Fruit fly (Drosophila melanogaster) whole organism, embryonic: Measurements from ENCODE around the gene mld.

Experiments used
- Asciz ChIP-seq: fragments of 200-800 bp; sonication (Bioruptor generic); optimal IDR thresholded peaks from 2 replicates; lab custom pipeline; 2017; ENCODE audit warnings: missing biosample characterization, mild to moderate bottlenecking, missing genetic modification characterization, missing genetic modification reagents
- Atf3 ChIP-seq: fragments of 200-800 bp; sonication (Bioruptor generic); optimal IDR thresholded peaks from 3 replicates; lab custom pipeline; 2016; ENCODE audit warnings: missing biosample characterization, missing genetic modification characterization
- Awh ChIP-seq: fragments of 200-800 bp; sonication (Bioruptor generic); IDR thresholded peaks from 2 replicates; pipeline ENCODE4, ENCODE4 v1.3.6; 2022; ENCODE audit warnings: missing biosample characterization, missing genetic modification characterization
- B-H2 ChIP-seq: fragments of 200-800 bp; sonication (Bioruptor generic); optimal IDR thresholded peaks from 2 replicates; lab custom pipeline; 2018; ENCODE audit warnings: missing biosample characterization, mild to moderate bottlenecking, missing genetic modification characterization
- CG10209 ChIP-seq: fragments of 200-800 bp; sonication (Bioruptor generic); optimal IDR thresholded peaks from 3 replicates; lab custom pipeline; 2017; ENCODE audit warnings: missing biosample characterization, mild to moderate bottlenecking, missing genetic modification characterization, missing genetic modification reagents
- CG10267 ChIP-seq: fragments of 200-800 bp; sonication (Bioruptor generic); optimal IDR thresholded peaks from 2 replicates; lab custom pipeline; 2018; ENCODE audit warnings: missing biosample characterization, mild to moderate bottlenecking, missing genetic modification characterization, moderate library complexity
- CG10565 ChIP-seq: fragments of 200-800 bp; sonication (Bioruptor generic); optimal IDR thresholded peaks from 3 replicates; lab custom pipeline; 2016; ENCODE audit warnings: missing biosample characterization, mild to moderate bottlenecking, missing genetic modification characterization
- CG11504 ChIP-seq: fragments of 200-800 bp; sonication (Bioruptor generic); optimal IDR thresholded peaks from 3 replicates; lab custom pipeline; 2019; ENCODE audit warnings: missing biosample characterization, mild to moderate bottlenecking, missing genetic modification characterization, moderate library complexity
- CG12744 ChIP-seq: fragments of 200-800 bp; sonication (Bioruptor generic); optimal IDR thresholded peaks from 2 replicates; lab custom pipeline; 2016; ENCODE audit warnings: missing biosample characterization, missing genetic modification characterization
- CG12942 ChIP-seq: fragments of 200-800 bp; sonication (Bioruptor generic); optimal IDR thresholded peaks from 3 replicates; lab custom pipeline; 2016; ENCODE audit warnings: missing biosample characterization, missing genetic modification characterization
- CG14860 ChIP-seq: fragments of 200-800 bp; sonication (Bioruptor generic); IDR thresholded peaks from 3 replicates; pipeline ENCODE4 v1.3.6; 2022; ENCODE audit warnings: missing biosample characterization, missing genetic modification characterization; ENCODE audit not compliant: partially characterized antibody
- CG15269 ChIP-seq: fragments of 200-800 bp; sonication (Bioruptor generic); optimal IDR thresholded peaks from 2 replicates; lab custom pipeline; 2018; ENCODE audit warnings: missing biosample characterization, mild to moderate bottlenecking, missing genetic modification characterization, moderate library complexity
- CG15696 ChIP-seq: fragments of 200-800 bp; sonication (Bioruptor generic); optimal IDR thresholded peaks from 2 replicates; lab custom pipeline; 2019; ENCODE audit warnings: missing biosample characterization, mild to moderate bottlenecking, missing genetic modification characterization, moderate library complexity
- CG16863 ChIP-seq: fragments of 200-800 bp; sonication (Bioruptor generic); optimal IDR thresholded peaks from 3 replicates; lab custom pipeline; 2016; ENCODE audit warnings: missing biosample characterization, missing genetic modification characterization
- CG17829 ChIP-seq: fragments of 200-800 bp; optimal IDR thresholded peaks from 2 replicates; lab custom pipeline; 2019; ENCODE audit warnings: missing biosample characterization, mild to moderate bottlenecking, missing genetic modification characterization, moderate library complexity
- CG2116 ChIP-seq: fragments of 200-800 bp; sonication (Bioruptor generic); optimal IDR thresholded peaks from 3 replicates; lab custom pipeline; 2018; ENCODE audit warnings: missing biosample characterization, mild to moderate bottlenecking, missing genetic modification characterization
- CG2120 ChIP-seq: fragments of 200-800 bp; sonication (Bioruptor generic); optimal IDR thresholded peaks from 3 replicates; lab custom pipeline; 2016; ENCODE audit warnings: missing biosample characterization, missing genetic modification characterization
- CG31388 ChIP-seq: fragments of 200-800 bp; sonication (Bioruptor generic); optimal IDR thresholded peaks from 2 replicates; lab custom pipeline; 2016; ENCODE audit warnings: missing biosample characterization, missing genetic modification characterization
- CG3407 ChIP-seq: fragments of 200-800 bp; sonication (Bioruptor generic); optimal IDR thresholded peaks from 2 replicates; lab custom pipeline; 2018; ENCODE audit warnings: missing biosample characterization, mild to moderate bottlenecking, missing genetic modification characterization
- CG4360 ChIP-seq: fragments of 200-800 bp; sonication (Bioruptor generic); IDR thresholded peaks from 2 replicates; pipeline ENCODE4 v1.3.6; 2022; ENCODE audit warnings: missing biosample characterization, missing genetic modification characterization
- CG6654 ChIP-seq: fragments of 200-800 bp; sonication (Bioruptor generic); optimal IDR thresholded peaks from 2 replicates; lab custom pipeline; 2017; ENCODE audit warnings: missing biosample characterization, mild to moderate bottlenecking, missing genetic modification characterization
- CG6683 ChIP-seq: fragments of 200-800 bp; sonication (Bioruptor generic); optimal IDR thresholded peaks from 2 replicates; lab custom pipeline; 2017; ENCODE audit warnings: missing biosample characterization, mild to moderate bottlenecking, missing genetic modification characterization, missing genetic modification reagents
- CG9817 ChIP-seq: fragments of 200-800 bp; sonication (Bioruptor generic); optimal IDR thresholded peaks from 2 replicates; lab custom pipeline; 2018; ENCODE audit warnings: missing biosample characterization, mild to moderate bottlenecking, missing genetic modification characterization, moderate library complexity
- D ChIP-seq, 2 experiments: fragments of 200-800 bp in 1 of 2; fragments of >200 bp in 1 of 2; sonication (Bioruptor generic) in 1 of 2; optimal IDR thresholded peaks; 2 replicates in 1 of 2; 3 replicates in 1 of 2; lab custom pipeline; 2017; ENCODE audit warnings: mild to moderate bottlenecking in 1 of 2, missing biosample characterization in 1 of 2, missing genetic modification characterization in 1 of 2, missing genetic modification reagents in 1 of 2
- Dp ChIP-seq: fragments of 200-800 bp; sonication (Bioruptor generic); optimal IDR thresholded peaks from 2 replicates; lab custom pipeline; 2018; ENCODE audit warnings: missing biosample characterization, mild to moderate bottlenecking, missing genetic modification characterization, moderate library complexity
- Fer2 ChIP-seq: fragments of 200-800 bp; sonication (Bioruptor generic); optimal IDR thresholded peaks from 2 replicates; lab custom pipeline; 2018; ENCODE audit warnings: missing biosample characterization, mild to moderate bottlenecking, missing genetic modification characterization, moderate library complexity
- Hand ChIP-seq: fragments of 200-800 bp; sonication (Bioruptor generic); optimal IDR thresholded peaks from 2 replicates; lab custom pipeline; 2017; ENCODE audit warnings: mild to moderate bottlenecking, missing biosample characterization, missing genetic modification reagents, missing genetic modification characterization
- Hr78 ChIP-seq, 2 experiments: fragments of 200-800 bp in 1 of 2; fragments of >200 bp in 1 of 2; sonication (Bioruptor generic) in 1 of 2; optimal IDR thresholded peaks; 2 replicates each; lab custom pipeline; 2017 to 2019; ENCODE audit warnings: missing biosample characterization in 2 of 2, missing genetic modification characterization in 2 of 2, mild to moderate bottlenecking in 1 of 2, moderate library complexity in 1 of 2
- Med ChIP-seq: fragments of 200-800 bp; sonication (Bioruptor generic); peaks from one replicate; lab custom pipeline; 2016; ENCODE audit warnings: missing biosample characterization, missing genetic modification characterization, mild to moderate bottlenecking, inconsistent platforms, moderate library complexity
- NFAT ChIP-seq: fragments of 200-800 bp; sonication (Bioruptor generic); IDR thresholded peaks from 2 replicates; pipeline ENCODE4 v1.3.6; 2022; ENCODE audit warnings: missing biosample characterization, missing genetic modification characterization
- Nf-YA ChIP-seq: fragments of 200-800 bp; sonication (Bioruptor generic); IDR thresholded peaks from 2 replicates; pipeline ENCODE4 v1.3.6; 2022; ENCODE audit warnings: missing biosample characterization, missing genetic modification characterization
- PHDP ChIP-seq: fragments of 200-800 bp; sonication (Bioruptor generic); optimal IDR thresholded peaks from 3 replicates; lab custom pipeline; 2018; ENCODE audit warnings: missing biosample characterization, mild to moderate bottlenecking, missing genetic modification characterization, moderate library complexity
- Sin3A ChIP-seq: fragments of >200 bp; optimal IDR thresholded peaks from 2 replicates; lab custom pipeline; 2018
- abd-A ChIP-seq: fragments of 200-800 bp; sonication (Bioruptor generic); optimal IDR thresholded peaks from 3 replicates; lab custom pipeline; 2019; ENCODE audit warnings: missing biosample characterization, mild to moderate bottlenecking, missing genetic modification characterization, moderate library complexity
- br ChIP-seq: fragments of >200 bp; optimal IDR thresholded peaks from 2 replicates; lab custom pipeline; 2017
- chm ChIP-seq: fragments of 200-800 bp; sonication (Bioruptor generic); IDR thresholded peaks from 2 replicates; pipeline ENCODE4 v1.3.6; 2022; ENCODE audit warnings: missing biosample characterization, missing genetic modification characterization
- disco-r ChIP-seq: fragments of 200-800 bp; sonication (Bioruptor generic); optimal IDR thresholded peaks from 2 replicates; lab custom pipeline; 2016; ENCODE audit warnings: missing biosample characterization, missing genetic modification characterization
- gfzf ChIP-seq: fragments of 200-800 bp; sonication (Bioruptor generic); optimal IDR thresholded peaks from 2 replicates; lab custom pipeline; 2016; ENCODE audit warnings: missing biosample characterization, mild to moderate bottlenecking, missing genetic modification characterization, moderate library complexity
- gsb-n ChIP-seq: fragments of 200-800 bp; sonication (Bioruptor generic); optimal IDR thresholded peaks from 3 replicates; lab custom pipeline; 2018; ENCODE audit warnings: missing biosample characterization, mild to moderate bottlenecking, missing genetic modification characterization
- gt ChIP-seq: fragments of 200-800 bp; sonication (Bioruptor generic); IDR thresholded peaks from 2 replicates; pipeline ENCODE4 v1.3.6; 2022; ENCODE audit warnings: missing biosample characterization, missing genetic modification characterization
- lab ChIP-seq: fragments of 200-800 bp; sonication (Bioruptor generic); optimal IDR thresholded peaks from 3 replicates; lab custom pipeline; 2017; ENCODE audit warnings: missing biosample characterization, missing genetic modification characterization, mild to moderate bottlenecking, moderate library complexity, missing genetic modification reagents
- mam ChIP-seq: fragments of 200-800 bp; sonication (Bioruptor generic); optimal IDR thresholded peaks from 3 replicates; lab custom pipeline; 2016; ENCODE audit warnings: missing biosample characterization, missing genetic modification characterization
- mirr ChIP-seq: fragments of 200-800 bp; sonication (Bioruptor generic); optimal IDR thresholded peaks from 3 replicates; lab custom pipeline; 2018; ENCODE audit warnings: missing biosample characterization, mild to moderate bottlenecking, missing genetic modification characterization
- oc ChIP-seq: fragments of 200-800 bp; sonication (Bioruptor generic); optimal IDR thresholded peaks from 2 replicates; lab custom pipeline; 2018; ENCODE audit warnings: missing biosample characterization, mild to moderate bottlenecking, missing genetic modification characterization, moderate library complexity
- pita ChIP-seq: fragments of 200-800 bp; sonication (Bioruptor generic); optimal IDR thresholded peaks from 2 replicates; lab custom pipeline; 2017; ENCODE audit warnings: missing biosample characterization, mild to moderate bottlenecking, missing genetic modification characterization
- scrt ChIP-seq: fragments of 200-800 bp; sonication (Bioruptor generic); optimal IDR thresholded peaks from 2 replicates; lab custom pipeline; 2018; ENCODE audit warnings: missing biosample characterization, mild to moderate bottlenecking, missing genetic modification characterization, moderate library complexity
- trem ChIP-seq: fragments of 200-800 bp; optimal IDR thresholded peaks from 3 replicates; lab custom pipeline; 2019; ENCODE audit warnings: missing biosample characterization, mild to moderate bottlenecking, missing genetic modification characterization, moderate library complexity
- tup ChIP-seq: fragments of 200-800 bp; sonication (Bioruptor generic); optimal IDR thresholded peaks from 2 replicates; lab custom pipeline; 2016; ENCODE audit warnings: missing biosample characterization, mild to moderate bottlenecking, missing genetic modification characterization, moderate library complexity
- yki ChIP-seq: fragments of >200 bp; optimal IDR thresholded peaks from 3 replicates; lab custom pipeline; 2018
- z ChIP-seq: fragments of 200-800 bp; sonication (Bioruptor generic); IDR thresholded peaks from 3 replicates; pipeline ENCODE4 v1.3.6; 2022; ENCODE audit warnings: missing biosample characterization, missing genetic modification characterization
- zen ChIP-seq: fragments of 200-800 bp; sonication (Bioruptor generic); optimal IDR thresholded peaks from 3 replicates; lab custom pipeline; 2018; ENCODE audit warnings: missing biosample characterization, mild to moderate bottlenecking, missing genetic modification characterization, moderate library complexity

mld gene

DNA sequence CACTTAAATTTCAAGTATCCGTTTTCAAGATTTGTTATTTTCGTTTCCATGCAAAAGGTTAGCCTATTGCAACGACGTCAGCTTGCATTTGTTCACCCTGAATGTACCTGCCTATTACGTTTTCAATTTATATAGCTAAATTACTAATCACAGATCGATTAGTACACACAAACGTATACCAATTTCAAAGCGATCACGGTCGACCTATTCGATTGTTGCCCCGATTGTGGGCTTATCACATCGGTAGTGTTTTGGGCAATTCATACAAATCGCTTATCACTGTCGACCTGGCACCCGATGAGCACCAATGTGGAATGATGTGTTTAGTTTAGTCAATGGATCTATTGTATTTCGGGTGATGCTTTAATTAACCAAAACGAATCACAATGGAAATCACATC is 11.4 kb downstream of the mld start (continued):
- no peak for TF ChIP-seq B-H2 (GFP tag; lab: Kevin White, UChicago)
- TF ChIP-seq CG4360 (GFP tag; lab: Robert Waterston, UW), result no peak
- no peak for TF ChIP-seq CG6683
- no peak for TF ChIP-seq Sin3A
- no peak for TF ChIP-seq gfzf (GFP tag; lab: Kevin White, UChicago)
- TF ChIP-seq tup (GFP tag; lab: Kevin White, UChicago), result no peak
- TF ChIP-seq NFAT (GFP tag; lab: Robert Waterston, UW), result no peak
- no peak for TF ChIP-seq CG2120 (GFP tag; lab: Kevin White, UChicago)
- no peak for TF ChIP-seq scrt (GFP tag; lab: Kevin White, UChicago)
- TF ChIP-seq Nf-YA (GFP tag; lab: Robert Waterston, UW), result no peak
- no peak for TF ChIP-seq CG2116 (GFP tag; lab: Kevin White, UChicago)
- TF ChIP-seq D (optimal IDR thresholded peaks at IDR 0.05; lab: Kevin White, UChicago), result no peak
- TF ChIP-seq D (GFP tag; optimal IDR thresholded peaks at IDR 0.05; lab: Kevin White, UChicago), result peak; percentile 23
- peak; percentile 45 for TF ChIP-seq mirr
- no peak for TF ChIP-seq Dp (GFP tag; lab: Kevin White, UChicago)
- TF ChIP-seq Fer2, result no peak
- no peak for TF ChIP-seq CG10267 (tag; lab: Kevin White, UChicago)
- no peak for TF ChIP-seq zen (tag; lab: Kevin White, UChicago)
- TF ChIP-seq gt (GFP tag; lab: Robert Waterston, UW), result no peak
- peak; percentile 38 for TF ChIP-seq Med (GFP tag; lab: Kevin White, UChicago)
- no peak for TF ChIP-seq Awh (GFP tag; lab: Robert Waterston, UW)
- no peak for TF ChIP-seq CG12942 (GFP tag; lab: Kevin White, UChicago)
- TF ChIP-seq CG17829 (tag; lab: Kevin White, UChicago), result no peak
- no peak for TF ChIP-seq br (lab: Kevin White, UChicago)
- TF ChIP-seq PHDP, result no peak
- TF ChIP-seq CG15269 (tag; lab: Kevin White, UChicago), result no peak
- TF ChIP-seq CG3407, result no peak
- TF ChIP-seq abd-A (tag; lab: Kevin White, UChicago), result no peak
- TF ChIP-seq z (GFP tag; lab: Robert Waterston, UW), result no peak
- peak in 1 of 2 experiments; percentile 65 for TF ChIP-seq Hr78 (GFP tag; optimal IDR thresholded peaks at IDR 0.05; lab: Kevin White, UChicago)
- TF ChIP-seq CG14860 (GFP tag; lab: Robert Waterston, UW), result no peak
- TF ChIP-seq CG16863 (GFP tag; lab: Kevin White, UChicago), result no peak
- no peak for TF ChIP-seq CG10209 (GFP tag; lab: Kevin White, UChicago)
- no peak for TF ChIP-seq Hand (GFP tag; lab: Kevin White, UChicago)
- TF ChIP-seq disco-r, result no peak
- no peak for TF ChIP-seq trem (tag; lab: Kevin White, UChicago)
- TF ChIP-seq CG9817, result no peak
- no peak for TF ChIP-seq chm (GFP tag; lab: Robert Waterston, UW)
- TF ChIP-seq Atf3 (GFP tag; lab: Kevin White, UChicago), result no peak
- no peak for TF ChIP-seq oc (tag; lab: Kevin White, UChicago)
- TF ChIP-seq mam (GFP tag; lab: Kevin White, UChicago), result no peak
- TF ChIP-seq CG12744 (GFP tag; lab: Kevin White, UChicago), result no peak
- TF ChIP-seq CG6654, result no peak
- TF ChIP-seq CG31388 (GFP tag; lab: Kevin White, UChicago), result no peak
- TF ChIP-seq gsb-n (tag; lab: Kevin White, UChicago), result no peak
- peak; percentile 6 for TF ChIP-seq lab
- no peak for TF ChIP-seq CG10565 (GFP tag; lab: Kevin White, UChicago)
- no peak for TF ChIP-seq CG11504 (tag; lab: Kevin White, UChicago)
- TF ChIP-seq yki (lab: Kevin White, UChicago), result no peak
- TF ChIP-seq pita (GFP tag; lab: Kevin White, UChicago), result no peak
- TF ChIP-seq CG15696 (tag; lab: Kevin White, UChicago), result no peak
- no peak for TF ChIP-seq Asciz (GFP tag; lab: Kevin White, UChicago)
